Fruit fly (Drosophila melanogaster) whole organism, embryonic: Measurements from ENCODE around the gene Cpr76Bb.

ENCODE experiments used
- Bgb ChIP-seq: fragments of 200-800 bp; sonication (Bioruptor generic); IDR thresholded peaks from 2 replicates; pipeline ENCODE4 v1.3.6; 2022; ENCODE audit warnings: missing biosample characterization, missing genetic modification characterization; ENCODE audit not compliant: partially characterized antibody
- CG10274 ChIP-seq: fragments of 200-800 bp; sonication (Bioruptor generic); optimal IDR thresholded peaks from 3 replicates; lab custom pipeline; 2017; ENCODE audit warnings: missing biosample characterization, mild to moderate bottlenecking, missing genetic modification characterization
- CG11085 ChIP-seq: fragments of 200-800 bp; sonication (Bioruptor generic); IDR thresholded peaks from 2 replicates; pipeline ENCODE4 v1.3.6; 2022; ENCODE audit warnings: missing biosample characterization, missing genetic modification characterization
- CG11093 ChIP-seq: fragments of 200-800 bp; sonication (Bioruptor generic); IDR thresholded peaks from 3 replicates; pipeline ENCODE4 v1.3.6; 2022; ENCODE audit warnings: missing biosample characterization, missing genetic modification characterization
- CG1233 ChIP-seq: fragments of 200-800 bp; sonication (Bioruptor generic); optimal IDR thresholded peaks from 4 replicates; lab custom pipeline; 2018; ENCODE audit warnings: missing biosample characterization, mild to moderate bottlenecking, missing genetic modification characterization
- CG14710 ChIP-seq: fragments of 200-800 bp; sonication (Bioruptor generic); optimal IDR thresholded peaks from 3 replicates; lab custom pipeline; 2019; ENCODE audit warnings: missing biosample characterization, mild to moderate bottlenecking, missing genetic modification characterization, moderate library complexity
- CG17802 ChIP-seq: fragments of 200-800 bp; sonication (Bioruptor generic); optimal IDR thresholded peaks from 2 replicates; lab custom pipeline; 2018; ENCODE audit warnings: missing biosample characterization, mild to moderate bottlenecking, missing genetic modification characterization, moderate library complexity
- CG31441 ChIP-seq: fragments of 200-800 bp; sonication (Bioruptor generic); IDR thresholded peaks from 2 replicates; pipeline ENCODE4 v1.3.6; 2022; ENCODE audit warnings: missing biosample characterization, missing genetic modification characterization
- CG33213 ChIP-seq: fragments of 200-800 bp; sonication (Bioruptor generic); optimal IDR thresholded peaks from 3 replicates; lab custom pipeline; 2016; ENCODE audit warnings: missing biosample characterization, missing genetic modification characterization
- CG3838 ChIP-seq: fragments of 200-800 bp; sonication (Bioruptor generic); optimal IDR thresholded peaks from 3 replicates; lab custom pipeline; 2016; ENCODE audit warnings: missing biosample characterization, missing genetic modification characterization
- CG4404 ChIP-seq: fragments of 200-800 bp; sonication (Bioruptor generic); IDR thresholded peaks from 2 replicates; pipeline ENCODE4 v1.3.6; 2022; ENCODE audit warnings: missing biosample characterization, missing genetic modification characterization
- CG4617 ChIP-seq: fragments of 200-800 bp; sonication (Bioruptor generic); optimal IDR thresholded peaks from 3 replicates; lab custom pipeline; 2016; ENCODE audit warnings: missing biosample characterization, missing genetic modification characterization, borderline replicate concordance
- CG4820 ChIP-seq: fragments of 200-800 bp; sonication (Bioruptor generic); optimal IDR thresholded peaks from 3 replicates; lab custom pipeline; 2016; ENCODE audit warnings: missing biosample characterization, missing genetic modification characterization
- CG7556 ChIP-seq: fragments of 200-800 bp; sonication (Bioruptor generic); optimal IDR thresholded peaks from 2 replicates; lab custom pipeline; 2017; ENCODE audit warnings: missing biosample characterization, mild to moderate bottlenecking, missing genetic modification characterization
- Eip74EF ChIP-seq, 2 experiments: fragments of 200-800 bp in 1 of 2; fragments of >200 bp in 1 of 2; sonication (Bioruptor generic) in 1 of 2; optimal IDR thresholded peaks; 2 replicates each; lab custom pipeline; 2017 to 2019; ENCODE audit warnings: missing biosample characterization in 2 of 2, missing genetic modification characterization in 2 of 2, mild to moderate bottlenecking in 1 of 2, moderate library complexity in 1 of 2
- Ets65A ChIP-seq: fragments of 200-800 bp; sonication (Bioruptor generic); peaks from one replicate; lab custom pipeline; 2016; ENCODE audit warnings: missing biosample characterization, missing genetic modification characterization
- Ets97D ChIP-seq: fragments of 200-800 bp; sonication (Bioruptor generic); optimal IDR thresholded peaks from 3 replicates; lab custom pipeline; 2016; ENCODE audit warnings: missing biosample characterization, missing genetic modification characterization
- HHEX ChIP-seq: fragments of 200-800 bp; sonication (Bioruptor generic); optimal IDR thresholded peaks from 3 replicates; lab custom pipeline; 2017; ENCODE audit warnings: missing biosample characterization, mild to moderate bottlenecking, missing genetic modification characterization, missing genetic modification reagents
- HLH3B ChIP-seq: fragments of 200-800 bp; sonication (Bioruptor generic); IDR thresholded peaks from 2 replicates; pipeline ENCODE4 v1.3.6; 2022; ENCODE audit warnings: missing biosample characterization, missing genetic modification characterization
- MTF-1 ChIP-seq: fragments of 200-800 bp; sonication (Bioruptor generic); optimal IDR thresholded peaks from 2 replicates; lab custom pipeline; 2018; ENCODE audit warnings: missing biosample characterization, mild to moderate bottlenecking, missing genetic modification characterization, borderline replicate concordance
- Med ChIP-seq: fragments of 200-800 bp; sonication (Bioruptor generic); peaks from one replicate; lab custom pipeline; 2016; ENCODE audit warnings: missing biosample characterization, missing genetic modification characterization, mild to moderate bottlenecking, inconsistent platforms, moderate library complexity
- amos ChIP-seq: fragments of 200-800 bp; sonication (Bioruptor generic); IDR thresholded peaks from 2 replicates; pipeline ENCODE4 v1.3.6; 2022; ENCODE audit warnings: missing biosample characterization, missing genetic modification characterization; ENCODE audit not compliant: partially characterized antibody
- ase ChIP-seq: fragments of 200-800 bp; sonication (Bioruptor generic); IDR thresholded peaks from 3 replicates; pipeline ENCODE4 v1.3.6; 2022; ENCODE audit warnings: missing biosample characterization, missing genetic modification characterization
- chinmo ChIP-seq: fragments of 200-800 bp; sonication (Bioruptor generic); IDR thresholded peaks from 4 replicates; pipeline ENCODE4 v1.3.6; 2022; ENCODE audit warnings: missing biosample characterization, missing genetic modification characterization; ENCODE audit not compliant: partially characterized antibody
- gfzf ChIP-seq: fragments of 200-800 bp; sonication (Bioruptor generic); optimal IDR thresholded peaks from 2 replicates; lab custom pipeline; 2016; ENCODE audit warnings: missing biosample characterization, mild to moderate bottlenecking, missing genetic modification characterization, moderate library complexity
- oc ChIP-seq: fragments of 200-800 bp; sonication (Bioruptor generic); optimal IDR thresholded peaks from 2 replicates; lab custom pipeline; 2018; ENCODE audit warnings: missing biosample characterization, mild to moderate bottlenecking, missing genetic modification characterization, moderate library complexity
- peb ChIP-seq: fragments of 200-800 bp; sonication (Bioruptor generic); IDR thresholded peaks from 2 replicates; pipeline ENCODE4 v1.3.6; 2022; ENCODE audit warnings: missing biosample characterization, missing genetic modification characterization
- ro ChIP-seq: fragments of 200-800 bp; sonication (Bioruptor generic); IDR thresholded peaks from 2 replicates; pipeline ENCODE4 v1.3.6; 2022; ENCODE audit warnings: missing biosample characterization, missing genetic modification characterization
- sens ChIP-seq: fragments of 200-800 bp; sonication (Bioruptor generic); peaks from one replicate; lab custom pipeline; 2016; ENCODE audit warnings: missing biosample characterization, missing genetic modification characterization

The Cpr76Bb gene

DNA sequence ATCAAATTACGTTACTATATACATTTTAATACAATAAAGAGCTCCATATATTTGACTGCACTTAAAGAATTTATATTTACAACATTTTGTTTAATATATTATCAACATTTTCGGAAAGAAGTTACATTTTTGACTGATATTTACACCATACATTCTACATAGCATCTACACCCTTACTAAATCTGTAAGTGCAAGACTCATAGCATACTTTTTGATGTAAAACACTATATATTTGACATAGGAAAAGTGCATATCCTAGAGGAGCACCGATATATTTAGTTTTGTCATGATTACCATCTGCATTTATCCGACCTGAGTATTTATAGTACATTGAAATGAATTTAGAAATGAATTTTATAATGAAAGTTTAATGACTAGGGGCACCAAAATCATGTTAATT lies 49.5 kb downstream of the Cpr76Bb start (continued):
- peak; percentile 60; the same call in 1 of the 2 replicates for TF ChIP-seq amos (GFP tag; lab: Robert Waterston, UW)
- TF ChIP-seq CG4820 (GFP tag; lab: Kevin White, UChicago): no peak
- no peak for TF ChIP-seq oc (tag; lab: Kevin White, UChicago)
- TF ChIP-seq CG14710 (tag; lab: Kevin White, UChicago): no peak

DNA sequence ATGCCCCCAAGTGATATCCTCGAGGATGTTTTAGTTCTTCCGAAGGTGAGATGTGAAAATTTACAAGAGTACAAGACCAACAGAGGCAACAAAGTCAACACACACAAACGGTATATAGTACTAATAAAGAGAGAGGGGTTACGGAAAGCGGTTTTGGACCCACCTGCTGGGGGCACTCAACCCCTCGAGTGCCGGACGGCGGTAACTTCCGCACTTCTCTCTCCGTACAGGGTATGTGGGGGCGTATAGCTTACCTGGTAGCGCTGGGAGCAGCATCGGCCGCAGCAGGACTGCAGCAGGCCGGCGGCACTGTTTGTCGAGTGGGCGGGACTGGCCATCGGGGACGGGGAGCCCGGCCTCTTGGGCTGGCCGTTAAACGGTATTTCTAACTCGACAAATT lies 50.0 kb downstream of the Cpr76Bb start:
- TF ChIP-seq CG33213 (GFP tag; lab: Kevin White, UChicago): no peak
- TF ChIP-seq Bgb: 0 out of 2 replicates have a peak, but pooled peaks have one; percentile 2
- 0 out of 3 replicates have a peak, but pooled peaks have one; percentile 17 for TF ChIP-seq CG11093 (GFP tag; lab: Robert Waterston, UW)
- peak; percentile 73 for TF ChIP-seq sens (GFP tag; lab: Kevin White, UChicago)
- TF ChIP-seq CG10274 (GFP tag; lab: Kevin White, UChicago): no peak
- TF ChIP-seq HHEX: no peak
- TF ChIP-seq chinmo (GFP tag; lab: Robert Waterston, UW): 0 out of 4 replicates have a peak, but pooled peaks have one; percentile 17
- peak; percentile 57 for TF ChIP-seq Ets65A (GFP tag; lab: Kevin White, UChicago)
- TF ChIP-seq peb (GFP tag; lab: Robert Waterston, UW): no peak
- no peak for TF ChIP-seq Ets97D (GFP tag; lab: Kevin White, UChicago)
- no peak for TF ChIP-seq CG17802 (tag; lab: Kevin White, UChicago)
- no peak for TF ChIP-seq CG11085
- TF ChIP-seq gfzf: no peak
- no peak for TF ChIP-seq CG7556
- no peak for TF ChIP-seq Eip74EF (GFP tag; optimal IDR thresholded peaks at IDR 0.05; lab: Kevin White, UChicago)
- no peak for TF ChIP-seq CG4404 (GFP tag; lab: Robert Waterston, UW)
- peak; percentile 50 for TF ChIP-seq Med (GFP tag; lab: Kevin White, UChicago)
- no peak for TF ChIP-seq CG3838
- no peak for TF ChIP-seq HLH3B (GFP tag; lab: Robert Waterston, UW)
- TF ChIP-seq MTF-1 (GFP tag; lab: Kevin White, UChicago): no peak
- TF ChIP-seq CG4617 (GFP tag; lab: Kevin White, UChicago): no peak
- no peak for TF ChIP-seq CG1233 (GFP tag; lab: Kevin White, UChicago)
- TF ChIP-seq CG31441 (GFP tag; lab: Robert Waterston, UW): no peak
- TF ChIP-seq ase: no peak
- TF ChIP-seq ro: no peak
